Worm (Caenorhabditis elegans) whole organism, L3 larva: ENCODE data around the gene comt-1.

Experiments
- ama-1 ChIP-seq: fragments of 150-350 bp; optimal IDR thresholded peaks from 2 replicates; lab custom pipeline; 2018
- ceh-16 ChIP-seq: sonication (generic microtip); optimal IDR thresholded peaks from 2 replicates; lab custom pipeline; 2017; ENCODE audit warnings: missing biosample characterization, missing genetic modification characterization
- ceh-9 ChIP-seq: sonication (generic microtip); optimal IDR thresholded peaks from 2 replicates; lab custom pipeline; 2018; ENCODE audit warnings: missing biosample characterization, missing genetic modification characterization
- egl-27 ChIP-seq: sonication (generic microtip); optimal IDR thresholded peaks from 4 replicates; lab custom pipeline; 2017; ENCODE audit warnings: missing biosample characterization, missing genetic modification reagents, missing genetic modification characterization
- elt-1 ChIP-seq: fragments of 150-350 bp; optimal IDR thresholded peaks from 2 replicates; lab custom pipeline; 2014; ENCODE audit warnings: missing biosample characterization, missing genetic modification characterization
- fkh-10 ChIP-seq: sonication (generic microtip); optimal IDR thresholded peaks from 2 replicates; lab custom pipeline; 2017; ENCODE audit warnings: missing biosample characterization, missing genetic modification reagents, missing genetic modification characterization
- mdl-1 ChIP-seq: fragments of 150-350 bp; optimal IDR thresholded peaks from 2 replicates; lab custom pipeline; 2014; ENCODE audit warnings: missing biosample characterization, missing genetic modification characterization
- pqm-1 ChIP-seq: fragments of 150-350 bp; optimal IDR thresholded peaks from 2 replicates; lab custom pipeline; 2017; ENCODE audit warnings: missing biosample characterization, missing genetic modification characterization, inconsistent platforms
- unc-39 ChIP-seq: sonication (generic microtip); optimal IDR thresholded peaks from 4 replicates; lab custom pipeline; 2017; ENCODE audit warnings: missing biosample characterization, missing genetic modification characterization
- ztf-11 ChIP-seq: fragments of 150-350 bp; optimal IDR thresholded peaks from 2 replicates; lab custom pipeline; 2014; ENCODE audit warnings: missing biosample characterization, missing genetic modification characterization

- TF ChIP-seq unc-39 (tag; lab: Kevin White, UChicago) (no peak), mdl-1 (tag; lab: Kevin White, UChicago) (no peak), fkh-10 (GFP tag; lab: Kevin White, UChicago) (no peak), ceh-16 (tag; lab: Kevin White, UChicago) (no peak), ama-1 (lab: Kevin White, UChicago) (no peak), pqm-1 (tag; lab: Kevin White, UChicago) (no peak), ztf-11 (no peak), ceh-9 (tag; lab: Kevin White, UChicago) (no peak), elt-1 (no peak), egl-27 (no peak)
Measured at ce11 chrX:2820148-2820547, 42.1 kb downstream of the comt-1 start, which contains the start of gene tsp-6.
